Fruit fly (Drosophila melanogaster) whole organism, embryonic: ENCODE data around the gene CG42854.

Source experiments
- CG10462 ChIP-seq: fragments of 200-800 bp; sonication (Bioruptor generic); optimal IDR thresholded peaks from 2 replicates; lab custom pipeline; 2016; ENCODE audit warnings: missing biosample characterization, missing genetic modification characterization
- CG10654 ChIP-seq: fragments of 200-800 bp; sonication (Bioruptor generic); optimal IDR thresholded peaks from 2 replicates; lab custom pipeline; 2016; ENCODE audit warnings: missing biosample characterization, missing genetic modification characterization
- CG11093 ChIP-seq: fragments of 200-800 bp; sonication (Bioruptor generic); IDR thresholded peaks from 3 replicates; pipeline ENCODE4 v1.3.6; 2022; ENCODE audit warnings: missing biosample characterization, missing genetic modification characterization
- CG12769 ChIP-seq: fragments of 200-800 bp; sonication (Bioruptor generic); optimal IDR thresholded peaks from 2 replicates; lab custom pipeline; 2019; ENCODE audit warnings: missing biosample characterization, mild to moderate bottlenecking, missing genetic modification characterization, moderate library complexity
- CG14860 ChIP-seq: fragments of 200-800 bp; sonication (Bioruptor generic); IDR thresholded peaks from 3 replicates; pipeline ENCODE4 v1.3.6; 2022; ENCODE audit warnings: missing biosample characterization, missing genetic modification characterization; ENCODE audit not compliant: partially characterized antibody
- CG15011 ChIP-seq: fragments of 200-800 bp; sonication (Bioruptor generic); optimal IDR thresholded peaks from 3 replicates; lab custom pipeline; 2018; ENCODE audit warnings: missing biosample characterization, mild to moderate bottlenecking, missing genetic modification characterization
- CG15514 ChIP-seq: fragments of 200-800 bp; sonication (Bioruptor generic); optimal IDR thresholded peaks from 3 replicates; lab custom pipeline; 2017; ENCODE audit warnings: missing biosample characterization, missing genetic modification characterization, mild to moderate bottlenecking, moderate library complexity, missing genetic modification reagents
- CG17359 ChIP-seq: fragments of 200-800 bp; sonication (Bioruptor generic); optimal IDR thresholded peaks from 3 replicates; lab custom pipeline; 2018; ENCODE audit warnings: missing biosample characterization, mild to moderate bottlenecking, missing genetic modification characterization, moderate library complexity
- CG18262 ChIP-seq: fragments of 200-800 bp; optimal IDR thresholded peaks from 3 replicates; lab custom pipeline; 2019; ENCODE audit warnings: missing biosample characterization, mild to moderate bottlenecking, missing genetic modification characterization, moderate library complexity
- CG18764 ChIP-seq: fragments of 200-800 bp; sonication (Bioruptor generic); optimal IDR thresholded peaks from 3 replicates; lab custom pipeline; 2016; ENCODE audit warnings: missing biosample characterization, missing genetic modification characterization
- CG2199 ChIP-seq: fragments of 200-800 bp; sonication (Bioruptor generic); IDR thresholded peaks from 3 replicates; pipeline ENCODE4 v1.3.6; 2022; ENCODE audit warnings: missing biosample characterization, missing genetic modification characterization
- CG2202 ChIP-seq: fragments of 200-800 bp; sonication (Bioruptor generic); optimal IDR thresholded peaks from 2 replicates; lab custom pipeline; 2018; ENCODE audit warnings: missing biosample characterization, mild to moderate bottlenecking, missing genetic modification characterization
- CG3281 ChIP-seq: fragments of 200-800 bp; sonication (Bioruptor generic); optimal IDR thresholded peaks from 3 replicates; lab custom pipeline; 2017; ENCODE audit warnings: missing biosample characterization, mild to moderate bottlenecking, missing genetic modification characterization
- CG6683 ChIP-seq: fragments of 200-800 bp; sonication (Bioruptor generic); optimal IDR thresholded peaks from 2 replicates; lab custom pipeline; 2017; ENCODE audit warnings: missing biosample characterization, mild to moderate bottlenecking, missing genetic modification characterization, missing genetic modification reagents
- CG7372 ChIP-seq: fragments of 200-800 bp; sonication (Bioruptor generic); IDR thresholded peaks from 2 replicates; pipeline ENCODE4 v1.3.6; 2022; ENCODE audit warnings: missing biosample characterization, missing genetic modification characterization
- CG7556 ChIP-seq: fragments of 200-800 bp; sonication (Bioruptor generic); optimal IDR thresholded peaks from 2 replicates; lab custom pipeline; 2017; ENCODE audit warnings: missing biosample characterization, mild to moderate bottlenecking, missing genetic modification characterization
- CG8281 ChIP-seq: fragments of 200-800 bp; sonication (Bioruptor generic); optimal IDR thresholded peaks from 2 replicates; lab custom pipeline; 2018; ENCODE audit warnings: missing biosample characterization, mild to moderate bottlenecking, missing genetic modification characterization, moderate library complexity
- CG8478 ChIP-seq: fragments of >200 bp; optimal IDR thresholded peaks from 2 replicates; lab custom pipeline; 2018
- CHES-1-like ChIP-seq: fragments of 200-800 bp; sonication (Bioruptor generic); optimal IDR thresholded peaks from 2 replicates; lab custom pipeline; 2016; ENCODE audit warnings: missing biosample characterization, missing genetic modification characterization
- CTCF ChIP-seq: fragments of 200-800 bp; sonication (Bioruptor generic); optimal IDR thresholded peaks from 2 replicates; lab custom pipeline; 2017; ENCODE audit warnings: missing biosample characterization, mild to moderate bottlenecking, missing genetic modification characterization, moderate library complexity
- Chrac-16 ChIP-seq: fragments of 200-800 bp; sonication (Bioruptor generic); optimal IDR thresholded peaks from 3 replicates; lab custom pipeline; 2016; ENCODE audit warnings: missing biosample characterization, missing genetic modification characterization
- Doc3 ChIP-seq: fragments of 200-800 bp; sonication (Bioruptor generic); IDR thresholded peaks from 3 replicates; pipeline ENCODE4 v1.3.6; 2022; ENCODE audit warnings: missing biosample characterization, missing genetic modification characterization; ENCODE audit not compliant: partially characterized antibody
- Hr78 ChIP-seq, 2 experiments: fragments of 200-800 bp in 1 of 2; fragments of >200 bp in 1 of 2; sonication (Bioruptor generic) in 1 of 2; optimal IDR thresholded peaks; 2 replicates each; lab custom pipeline; 2017 to 2019; ENCODE audit warnings: missing biosample characterization in 2 of 2, missing genetic modification characterization in 2 of 2, mild to moderate bottlenecking in 1 of 2, moderate library complexity in 1 of 2
- Meics ChIP-seq: fragments of 200-800 bp; sonication (Bioruptor generic); optimal IDR thresholded peaks from 2 replicates; lab custom pipeline; 2017; ENCODE audit warnings: missing biosample characterization, mild to moderate bottlenecking, missing genetic modification characterization
- Ravus ChIP-seq: fragments of 200-800 bp; sonication (Bioruptor generic); IDR thresholded peaks from 2 replicates; pipeline ENCODE4 v1.3.6; 2022; ENCODE audit warnings: missing biosample characterization, missing genetic modification characterization
- TFAM ChIP-seq: fragments of 200-800 bp; sonication (Bioruptor generic); optimal IDR thresholded peaks from 2 replicates; lab custom pipeline; 2017; ENCODE audit warnings: missing biosample characterization, missing genetic modification characterization, inconsistent platforms
- Tbp ChIP-seq: fragments of >200 bp; optimal IDR thresholded peaks from 2 replicates; lab custom pipeline; 2018; ENCODE audit warnings: missing biosample characterization, missing genetic modification characterization
- amos ChIP-seq: fragments of 200-800 bp; sonication (Bioruptor generic); IDR thresholded peaks from 2 replicates; pipeline ENCODE4 v1.3.6; 2022; ENCODE audit warnings: missing biosample characterization, missing genetic modification characterization; ENCODE audit not compliant: partially characterized antibody
- ap ChIP-seq: fragments of 200-800 bp; sonication (Bioruptor generic); IDR thresholded peaks from 2 replicates; pipeline ENCODE4 v1.3.6; 2022; ENCODE audit warnings: missing biosample characterization, missing genetic modification characterization
- bigmax ChIP-seq: fragments of 200-800 bp; sonication (Bioruptor generic); optimal IDR thresholded peaks from 2 replicates; lab custom pipeline; 2018; ENCODE audit warnings: missing biosample characterization, mild to moderate bottlenecking, missing genetic modification characterization
- bsh ChIP-seq, 2 experiments: fragments of 200-800 bp; sonication (Bioruptor generic); optimal IDR thresholded peaks; 2 replicates each; lab custom pipeline; 2017 to 2018; ENCODE audit warnings: mild to moderate bottlenecking in 2 of 2, missing biosample characterization in 2 of 2, missing genetic modification characterization in 2 of 2, moderate library complexity in 1 of 2
- cas ChIP-seq: fragments of 200-800 bp; sonication (Bioruptor generic); IDR thresholded peaks from 2 replicates; pipeline ENCODE4 v1.3.6; 2022; ENCODE audit warnings: missing biosample characterization, missing genetic modification characterization
- ci ChIP-seq: fragments of 200-800 bp; sonication (Bioruptor generic); IDR thresholded peaks from 3 replicates; pipeline ENCODE4 v1.3.6; 2022; ENCODE audit warnings: missing biosample characterization, missing genetic modification characterization
- croc ChIP-seq: fragments of 200-800 bp; sonication (Bioruptor generic); conservative IDR thresholded peaks from 3 replicates; pipeline ENCODE4 v1.3.6; 2022; ENCODE audit warnings: missing biosample characterization, missing genetic modification characterization
- cwo ChIP-seq: fragments of 200-800 bp; sonication (Bioruptor generic); optimal IDR thresholded peaks from 3 replicates; lab custom pipeline; 2017; ENCODE audit warnings: missing biosample characterization, missing genetic modification characterization, mild to moderate bottlenecking, moderate library complexity, missing genetic modification reagents
- dysf ChIP-seq: fragments of 200-800 bp; sonication (Bioruptor generic); IDR thresholded peaks from 3 replicates; pipeline ENCODE4 v1.3.6; 2022; ENCODE audit warnings: missing biosample characterization, missing genetic modification characterization
- emc ChIP-seq: fragments of 200-800 bp; sonication (Bioruptor generic); optimal IDR thresholded peaks from 2 replicates; lab custom pipeline; 2016; ENCODE audit warnings: missing biosample characterization, missing genetic modification characterization
- esg ChIP-seq: fragments of 200-800 bp; sonication (Bioruptor generic); conservative IDR thresholded peaks from 2 replicates; pipeline ENCODE4 v1.3.6; 2022; ENCODE audit warnings: missing biosample characterization, missing genetic modification characterization
- eyg ChIP-seq: fragments of 200-800 bp; sonication (Bioruptor generic); optimal IDR thresholded peaks from 3 replicates; lab custom pipeline; 2016; ENCODE audit warnings: missing biosample characterization, missing genetic modification characterization
- fd3F ChIP-seq: fragments of 200-800 bp; sonication (Bioruptor generic); optimal IDR thresholded peaks from 2 replicates; lab custom pipeline; 2018; ENCODE audit warnings: missing biosample characterization, mild to moderate bottlenecking, missing genetic modification characterization, moderate library complexity
- fd96Cb ChIP-seq: fragments of 200-800 bp; sonication (Bioruptor generic); optimal IDR thresholded peaks from 2 replicates; lab custom pipeline; 2018; ENCODE audit warnings: missing biosample characterization, mild to moderate bottlenecking, missing genetic modification characterization, moderate library complexity
- gsb-n ChIP-seq: fragments of 200-800 bp; sonication (Bioruptor generic); optimal IDR thresholded peaks from 3 replicates; lab custom pipeline; 2018; ENCODE audit warnings: missing biosample characterization, mild to moderate bottlenecking, missing genetic modification characterization
- hkb ChIP-seq, 2 experiments: fragments of 200-800 bp in 1 of 2; fragments of >200 bp in 1 of 2; sonication (Bioruptor generic) in 1 of 2; IDR thresholded peaks in 1 of 2; optimal IDR thresholded peaks in 1 of 2; 2 replicates each; pipeline versions ENCODE4 v1.3.6 to Lab custom; 2017 to 2022; ENCODE audit warnings: missing biosample characterization in 1 of 2, missing genetic modification characterization in 1 of 2
- lmd ChIP-seq: fragments of 200-800 bp; sonication (Bioruptor generic); IDR thresholded peaks from 2 replicates; pipeline ENCODE4 v1.3.6; 2022; ENCODE audit warnings: missing biosample characterization, missing genetic modification characterization
- oc ChIP-seq: fragments of 200-800 bp; sonication (Bioruptor generic); optimal IDR thresholded peaks from 2 replicates; lab custom pipeline; 2018; ENCODE audit warnings: missing biosample characterization, mild to moderate bottlenecking, missing genetic modification characterization, moderate library complexity
- p53 ChIP-seq: fragments of 200-800 bp; sonication (Bioruptor generic); optimal IDR thresholded peaks from 2 replicates; lab custom pipeline; 2016; ENCODE audit warnings: missing biosample characterization, missing genetic modification characterization
- sd ChIP-seq: fragments of 200-800 bp; sonication (Bioruptor generic); optimal IDR thresholded peaks from 3 replicates; lab custom pipeline; 2018; ENCODE audit warnings: missing biosample characterization, mild to moderate bottlenecking, missing genetic modification characterization, moderate library complexity
- ssp ChIP-seq: fragments of 200-800 bp; sonication (Bioruptor generic); IDR thresholded peaks from 2 replicates; pipeline ENCODE4 v1.3.6; 2022; ENCODE audit warnings: missing biosample characterization, missing genetic modification characterization
- ttk ChIP-seq: fragments of 200-800 bp; sonication (Bioruptor generic); IDR thresholded peaks from 2 replicates; pipeline ENCODE4 v2.1.2; 2022; ENCODE audit warnings: missing biosample characterization, missing genetic modification characterization

Gene CG42854

dm6 chrX:17292050-17292730 lies 45.4 kb upstream of the CG42854 start (continued):
- TF ChIP-seq croc (no peak; the same call in 2 of the 3 replicates), TFAM (no peak), CG10462 (GFP tag; lab: Kevin White, UChicago) (no peak), hkb (optimal IDR thresholded peaks at IDR 0.05; lab: Kevin White, UChicago) (no peak), hkb (GFP tag; IDR thresholded peaks at IDR 0.05; lab: Robert Waterston, UW) (peak; percentile 76), eyg (no peak), Hr78 (GFP tag; optimal IDR thresholded peaks at IDR 0.05; lab: Kevin White, UChicago) (peak in 1 of 2 experiments; percentile 1), CG10654 (GFP tag; lab: Kevin White, UChicago) (peak; percentile 39), CG8478 (no peak), CHES-1-like (GFP tag; lab: Kevin White, UChicago) (peak; percentile 25), CG15011 (GFP tag; lab: Kevin White, UChicago) (peak; percentile 61), CG17359 (tag; lab: Kevin White, UChicago) (peak; percentile 73), cas (GFP tag; lab: Robert Waterston, UW) (no peak), CG14860 (GFP tag; lab: Robert Waterston, UW) (no peak), oc (tag; lab: Kevin White, UChicago) (peak; percentile 23), ssp (no peak), sd (tag; lab: Kevin White, UChicago) (peak; percentile 28), bsh (GFP tag; optimal IDR thresholded peaks at IDR 0.05; lab: Kevin White, UChicago) (peak in 1 of 2 experiments; percentile 59), CG7556 (peak; percentile 75), CG6683 (GFP tag; lab: Kevin White, UChicago) (peak; percentile 20), CG7372 (GFP tag; lab: Robert Waterston, UW) (peak; percentile 56; the same call in 1 of the 2 replicates), CG12769 (tag; lab: Kevin White, UChicago) (peak; percentile 83), esg (GFP tag; lab: Robert Waterston, UW) (peak; percentile 44), CTCF (GFP tag; lab: Kevin White, UChicago) (peak; percentile 15), CG2202 (no peak), fd96Cb (tag; lab: Kevin White, UChicago) (peak; percentile 68), Meics (peak; percentile 82), CG3281 (peak; percentile 87), fd3F (GFP tag; lab: Kevin White, UChicago) (peak; percentile 64), CG18262 (tag; lab: Kevin White, UChicago) (peak; percentile 61), CG2199 (GFP tag; lab: Robert Waterston, UW) (no peak), Tbp (GFP tag; lab: Kevin White, UChicago) (no peak), lmd (peak; percentile 68), ap (no peak), gsb-n (tag; lab: Kevin White, UChicago) (no peak), ci (GFP tag; lab: Robert Waterston, UW) (peak; percentile 79; the same call in 2 of the 3 replicates), CG15514 (GFP tag; lab: Kevin White, UChicago) (peak; percentile 53), ttk (peak; percentile 40; the same call in 1 of the 2 replicates), CG11093 (peak; percentile 45; the same call in 1 of the 3 replicates), emc (no peak), CG8281 (tag; lab: Kevin White, UChicago) (peak; percentile 37), Ravus (GFP tag; lab: Robert Waterston, UW) (no peak), dysf (GFP tag; lab: Robert Waterston, UW) (peak; percentile 81), cwo (GFP tag; lab: Kevin White, UChicago) (peak; percentile 77), Doc3 (GFP tag; lab: Robert Waterston, UW) (no peak), CG18764 (GFP tag; lab: Kevin White, UChicago) (peak; percentile 2), Chrac-16 (GFP tag; lab: Kevin White, UChicago) (peak; percentile 36), amos (GFP tag; lab: Robert Waterston, UW) (no peak), p53 (no peak), bigmax (GFP tag; lab: Kevin White, UChicago) (no peak)
